Worm (Caenorhabditis elegans): ENCODE data around the gene F47B10.4.

F47B10.4 gene

ce11 chrX:10890965-10891364 is at the start of gene F47B10.4:
Gene F47B10.4 (plus strand): TSS chrX:10891265.
- no peak for TF ChIP-seq nhr-12 (tag; optimal IDR thresholded peaks at IDR 0.05)
- no peak for TF ChIP-seq nhr-237 (tag; optimal IDR thresholded peaks at IDR 0.05)
- no peak for TF ChIP-seq nhr-76 (tag; optimal IDR thresholded peaks at IDR 0.05)
- no peak for TF ChIP-seq ztf-4 (tag; optimal IDR thresholded peaks at IDR 0.05)
- no peak for TF ChIP-seq nhr-11 (tag; optimal IDR thresholded peaks at IDR 0.05)
- no peak for TF ChIP-seq elt-1 (tag; optimal IDR thresholded peaks at IDR 0.05)
- TF ChIP-seq nhr-25 (tag; optimal IDR thresholded peaks at IDR 0.05), result no peak
- no peak for TF ChIP-seq tbx-2 (tag; optimal IDR thresholded peaks at IDR 0.05)
- no peak for TF ChIP-seq unc-62 (GFP tag; optimal IDR thresholded peaks at IDR 0.05)

- TF ChIP-seq elt-1 (tag; optimal IDR thresholded peaks at IDR 0.05) (no peak), mdl-1 (tag; optimal IDR thresholded peaks at IDR 0.05) (no peak), ama-1 (optimal IDR thresholded peaks at IDR 0.05) (no peak), zag-1 (tag; optimal IDR thresholded peaks at IDR 0.05) (no peak), nhr-77 (tag; optimal IDR thresholded peaks at IDR 0.05) (no peak), elt-2 (tag; optimal IDR thresholded peaks at IDR 0.05) (peak; percentile 17), ceh-82 (tag; optimal IDR thresholded peaks at IDR 0.05) (no peak), skn-1 (tag; optimal IDR thresholded peaks at IDR 0.05) (no peak)
Measured at ce11 chrX:10844137-10844536, 46.9 kb upstream of the F47B10.4 start.

- TF ChIP-seq egl-5 (tag; optimal IDR thresholded peaks at IDR 0.05) (no peak), mdl-1 (tag; optimal IDR thresholded peaks at IDR 0.05) (no peak), sea-2 (GFP tag; optimal IDR thresholded peaks at IDR 0.05) (no peak), fkh-2 (tag; optimal IDR thresholded peaks at IDR 0.05) (no peak), fos-1 (tag; optimal IDR thresholded peaks at IDR 0.05) (no peak), nhr-23 (tag; optimal IDR thresholded peaks at IDR 0.05) (no peak), nhr-237 (tag; optimal IDR thresholded peaks at IDR 0.05) (no peak), lsy-12 (tag; optimal IDR thresholded peaks at IDR 0.05) (no peak), egl-27 (tag; optimal IDR thresholded peaks at IDR 0.05) (no peak), nhr-28 (tag; optimal IDR thresholded peaks at IDR 0.05) (no peak), nhr-77 (tag; optimal IDR thresholded peaks at IDR 0.05) (no peak), elt-1 (tag; optimal IDR thresholded peaks at IDR 0.05) (no peak), elt-2 (tag; optimal IDR thresholded peaks at IDR 0.05) (no peak), eor-1 (tag; optimal IDR thresholded peaks at IDR 0.05) (no peak), mml-1 (tag; optimal IDR thresholded peaks at IDR 0.05) (no peak), ama-1 (optimal IDR thresholded peaks at IDR 0.05) (no peak), elt-3 (tag; optimal IDR thresholded peaks at IDR 0.05) (no peak)
Measured at ce11 chrX:10844602-10845354, 46.3 kb upstream of the F47B10.4 start, which contains the start of gene C05A9.2. Gene C05A9.2 (minus strand): TSS chrX:10844674.

- TF ChIP-seq elt-3 (tag; optimal IDR thresholded peaks at IDR 0.05) (no peak), unc-62 (GFP tag; optimal IDR thresholded peaks at IDR 0.05) (no peak), daf-12 (tag; optimal IDR thresholded peaks at IDR 0.05) (no peak), eor-1 (tag; optimal IDR thresholded peaks at IDR 0.05) (no peak), nhr-237 (tag; optimal IDR thresholded peaks at IDR 0.05) (no peak), fkh-2 (tag; optimal IDR thresholded peaks at IDR 0.05) (no peak), hmg-11 (tag; optimal IDR thresholded peaks at IDR 0.05) (no peak), elt-1 (tag; optimal IDR thresholded peaks at IDR 0.05) (no peak), egl-5 (tag; optimal IDR thresholded peaks at IDR 0.05) (no peak), nhr-28 (tag; optimal IDR thresholded peaks at IDR 0.05) (no peak), zag-1 (tag; optimal IDR thresholded peaks at IDR 0.05) (no peak), lin-39 (tag; optimal IDR thresholded peaks at IDR 0.05) (no peak), nhr-11 (tag; optimal IDR thresholded peaks at IDR 0.05) (no peak), egl-27 (tag; optimal IDR thresholded peaks at IDR 0.05) (no peak), lsy-12 (tag; optimal IDR thresholded peaks at IDR 0.05) (no peak), sea-2 (GFP tag; optimal IDR thresholded peaks at IDR 0.05) (no peak), ceh-9 (tag; optimal IDR thresholded peaks at IDR 0.05) (no peak), ztf-4 (tag; optimal IDR thresholded peaks at IDR 0.05) (no peak), lin-15B (tag; optimal IDR thresholded peaks at IDR 0.05) (no peak)
Measured at ce11 chrX:10846898-10847297, 44.2 kb upstream of the F47B10.4 start.

ce11 chrX:10851202-10851601 is 39.9 kb upstream of the F47B10.4 start:
- TF ChIP-seq elt-2 (tag; optimal IDR thresholded peaks at IDR 0.05), result peak; percentile 28
- TF ChIP-seq elt-1 (tag; optimal IDR thresholded peaks at IDR 0.05), result no peak
- no peak for TF ChIP-seq nhr-28 (tag; optimal IDR thresholded peaks at IDR 0.05)
- TF ChIP-seq pqm-1 (tag; optimal IDR thresholded peaks at IDR 0.05), result no peak
- no peak for TF ChIP-seq fos-1 (tag; optimal IDR thresholded peaks at IDR 0.05)
- TF ChIP-seq nhr-23 (tag; optimal IDR thresholded peaks at IDR 0.05), result no peak
